Fruit fly (Drosophila melanogaster): ENCODE data around the gene AstA.
A peak's percentile ranks its signal among the peaks of the same experiment; 100 is the strongest.

Gene AstA

dm6 chr3R:24777101-24777500 is 12.2 kb upstream of the AstA start (continued):
- peak; percentile 5 for TF ChIP-seq pdm3 (GFP tag; optimal IDR thresholded peaks at IDR 0.05)
- TF ChIP-seq salr (GFP tag; optimal IDR thresholded peaks at IDR 0.05): no peak
- no peak for TF ChIP-seq CG7368 (GFP tag; optimal IDR thresholded peaks at IDR 0.05)
- no peak for TF ChIP-seq Blimp-1 (GFP tag; optimal IDR thresholded peaks at IDR 0.05)
- no peak for TF ChIP-seq Sox15 (GFP tag; optimal IDR thresholded peaks at IDR 0.05)
- no peak for TF ChIP-seq Smox (GFP tag; optimal IDR thresholded peaks at IDR 0.05)
- peak; percentile 12 for TF ChIP-seq Lpt (GFP tag; optimal IDR thresholded peaks at IDR 0.05)
- no peak for TF ChIP-seq Sox102F (GFP tag; optimal IDR thresholded peaks at IDR 0.05)
- TF ChIP-seq acj6 (GFP tag; optimal IDR thresholded peaks at IDR 0.05): no peak
- peak; percentile 59; the same call in 1 of the 2 replicates for TF ChIP-seq CG15336 (GFP tag; IDR thresholded peaks at IDR 0.05)
- TF ChIP-seq svp (GFP tag): peak; percentile 32
- TF ChIP-seq lz (GFP tag; optimal IDR thresholded peaks at IDR 0.05): no peak
- TF ChIP-seq achi (GFP tag; optimal IDR thresholded peaks at IDR 0.05): peak; percentile 12
- no peak for TF ChIP-seq CG1621 (tag; optimal IDR thresholded peaks at IDR 0.05)
- TF ChIP-seq Hr4 (GFP tag; optimal IDR thresholded peaks at IDR 0.05): peak; percentile 89
- no peak for TF ChIP-seq spab (GFP tag; optimal IDR thresholded peaks at IDR 0.05)
- TF ChIP-seq CG8119 (GFP tag; IDR thresholded peaks at IDR 0.05): peak; percentile 77
- no peak for TF ChIP-seq vri (GFP tag; optimal IDR thresholded peaks at IDR 0.05)
- TF ChIP-seq CG10631 (GFP tag; optimal IDR thresholded peaks at IDR 0.05): no peak
- no peak for TF ChIP-seq eg (GFP tag; IDR thresholded peaks at IDR 0.05)

- TF ChIP-seq dsx (GFP tag; optimal IDR thresholded peaks at IDR 0.05; ENCODE audit: poor library complexity, severe bottlenecking) (no peak), ss (GFP tag; optimal IDR thresholded peaks at IDR 0.05) (no peak), Lpt (GFP tag; optimal IDR thresholded peaks at IDR 0.05) (no peak), pdm3 (GFP tag; optimal IDR thresholded peaks at IDR 0.05) (no peak), fkh (GFP tag; optimal IDR thresholded peaks at IDR 0.05) (no peak), CG8119 (GFP tag; IDR thresholded peaks at IDR 0.05) (peak; percentile 63; the same call in 2 of the 3 replicates), CG15336 (GFP tag; IDR thresholded peaks at IDR 0.05) (peak; percentile 11; the same call in 1 of the 2 replicates), svp (GFP tag) (peak; percentile 3), Ets21C (GFP tag; optimal IDR thresholded peaks at IDR 0.05) (no peak), CG34406 (GFP tag; optimal IDR thresholded peaks at IDR 0.05) (no peak), CG7368 (GFP tag; optimal IDR thresholded peaks at IDR 0.05) (no peak), CG6276 (GFP tag; optimal IDR thresholded peaks at IDR 0.05) (peak; percentile 36), topi (GFP tag; optimal IDR thresholded peaks at IDR 0.05) (no peak), eg (GFP tag; IDR thresholded peaks at IDR 0.05) (peak; percentile 64), Eip78C (GFP tag) (peak; percentile 69), CG32006 (GFP tag; optimal IDR thresholded peaks at IDR 0.05) (peak; percentile 54), net (GFP tag; optimal IDR thresholded peaks at IDR 0.05) (peak; percentile 41), CG6163 (GFP tag; IDR thresholded peaks at IDR 0.05) (no peak; the same call in none of the 3 replicates), CG10669 (GFP tag; optimal IDR thresholded peaks at IDR 0.05) (no peak), spab (GFP tag; optimal IDR thresholded peaks at IDR 0.05) (no peak)
Observed at dm6 chr3R:24773422-24773821, 8.6 kb upstream of the AstA start.

dm6 chr3R:24773016-24773415 is 8.1 kb upstream of the AstA start:
- TF ChIP-seq svp (GFP tag): peak; percentile 60
- no peak for TF ChIP-seq CG6808 (GFP tag; optimal IDR thresholded peaks at IDR 0.05)

- TF ChIP-seq Eip78C (GFP tag) (no peak), CG3919 (GFP tag; optimal IDR thresholded peaks at IDR 0.05) (no peak), OdsH (GFP tag; optimal IDR thresholded peaks at IDR 0.05) (peak; percentile 15), CG6163 (GFP tag; IDR thresholded peaks at IDR 0.05) (0 out of 3 replicates have a peak, but pooled peaks have one; percentile 19), CG11294 (GFP tag; IDR thresholded peaks at IDR 0.05) (no peak), Lpt (GFP tag; optimal IDR thresholded peaks at IDR 0.05) (no peak), lz (GFP tag; optimal IDR thresholded peaks at IDR 0.05) (peak; percentile 18), svp (GFP tag) (peak; percentile 91), eg (GFP tag; IDR thresholded peaks at IDR 0.05) (0 out of 3 replicates have a peak, but pooled peaks have one; percentile 12), Gug (GFP tag; IDR thresholded peaks at IDR 0.05) (no peak), Sox15 (GFP tag; optimal IDR thresholded peaks at IDR 0.05) (no peak), spab (GFP tag; optimal IDR thresholded peaks at IDR 0.05) (no peak), CG1621 (tag; optimal IDR thresholded peaks at IDR 0.05) (no peak), CG6276 (GFP tag; optimal IDR thresholded peaks at IDR 0.05) (no peak), dac (GFP tag; optimal IDR thresholded peaks at IDR 0.05) (no peak), Met (GFP tag; optimal IDR thresholded peaks at IDR 0.05) (peak; percentile 11), CG8119 (GFP tag; IDR thresholded peaks at IDR 0.05) (no peak), Ets21C (GFP tag; optimal IDR thresholded peaks at IDR 0.05) (no peak), CG6792 (GFP tag; optimal IDR thresholded peaks at IDR 0.05) (peak; percentile 15), fd59A (GFP tag; optimal IDR thresholded peaks at IDR 0.05) (no peak), Smox (GFP tag; optimal IDR thresholded peaks at IDR 0.05) (peak; percentile 3), Hr4 (GFP tag; optimal IDR thresholded peaks at IDR 0.05) (peak; percentile 12), achi (GFP tag; optimal IDR thresholded peaks at IDR 0.05) (peak; percentile 18)
Observed at dm6 chr3R:24771273-24772231, 6.7 kb upstream of the AstA start, which contains the start of gene CG42331. TSS of gene CG42331 (plus strand) at chr3R:24772181.
